Worm (Caenorhabditis elegans) whole organism, early embryonic: ENCODE measurements around the gene C39B10.1.

Experiments
- B0310.2 ChIP-seq: sonication (generic microtip); optimal IDR thresholded peaks from 2 replicates; lab custom pipeline; 2016; ENCODE audit warnings: mild to moderate bottlenecking, missing genetic modification characterization, missing compliant biosample characterization
- ama-1 ChIP-seq: fragments of 150-350 bp; optimal IDR thresholded peaks from 2 replicates; lab custom pipeline; 2014
- ceh-13 ChIP-seq: fragments of 200-800 bp; sonication (Bioruptor generic); optimal IDR thresholded peaks from 2 replicates; lab custom pipeline; 2018; ENCODE audit warnings: mild to moderate bottlenecking, missing genetic modification characterization, missing compliant biosample characterization
- ceh-36 ChIP-seq: sonication (generic microtip); optimal IDR thresholded peaks from 2 replicates; lab custom pipeline; 2016; ENCODE audit warnings: missing genetic modification characterization, inconsistent platforms, missing compliant biosample characterization
- ets-7 ChIP-seq: sonication (generic microtip); optimal IDR thresholded peaks from 2 replicates; lab custom pipeline; 2016; ENCODE audit warnings: missing genotype, missing genetic modification characterization, missing compliant biosample characterization
- flt-1 ChIP-seq: fragments of 200-800 bp; sonication (Bioruptor generic); IDR thresholded peaks from 2 replicates; pipeline ENCODE4 v1.3.6; 2022; ENCODE audit warnings: missing genetic modification characterization, missing compliant biosample characterization
- hnd-1 ChIP-seq: sonication (generic microtip); optimal IDR thresholded peaks from 2 replicates; lab custom pipeline; 2016; ENCODE audit warnings: missing genetic modification characterization, missing compliant biosample characterization
- scrt-1 ChIP-seq: fragments of 200-800 bp; sonication (Bioruptor generic); IDR thresholded peaks from 2 replicates; pipeline ENCODE4 v1.3.6; 2022; ENCODE audit warnings: missing genetic modification characterization, missing compliant biosample characterization
- sea-1 ChIP-seq: fragments of 200-800 bp; sonication (Bioruptor generic); conservative IDR thresholded peaks from 2 replicates; pipeline ENCODE4 v1.3.6; 2022; ENCODE audit warnings: missing genetic modification characterization, missing compliant biosample characterization
- tbx-11 ChIP-seq: fragments of 200-800 bp; sonication (Bioruptor generic); IDR thresholded peaks from 2 replicates; pipeline ENCODE4 v1.3.6; 2022; ENCODE audit warnings: missing genetic modification characterization, missing compliant biosample characterization
- tbx-37 ChIP-seq: fragments of 200-800 bp; sonication (Bioruptor generic); conservative IDR thresholded peaks from 2 replicates; pipeline ENCODE4 v1.3.6; 2022; ENCODE audit warnings: missing genetic modification reagents, missing genetic modification characterization, missing compliant biosample characterization
- tra-4 ChIP-seq: sonication (generic microtip); optimal IDR thresholded peaks from 2 replicates; lab custom pipeline; 2017; ENCODE audit warnings: missing genetic modification characterization, missing compliant biosample characterization

DNA sequence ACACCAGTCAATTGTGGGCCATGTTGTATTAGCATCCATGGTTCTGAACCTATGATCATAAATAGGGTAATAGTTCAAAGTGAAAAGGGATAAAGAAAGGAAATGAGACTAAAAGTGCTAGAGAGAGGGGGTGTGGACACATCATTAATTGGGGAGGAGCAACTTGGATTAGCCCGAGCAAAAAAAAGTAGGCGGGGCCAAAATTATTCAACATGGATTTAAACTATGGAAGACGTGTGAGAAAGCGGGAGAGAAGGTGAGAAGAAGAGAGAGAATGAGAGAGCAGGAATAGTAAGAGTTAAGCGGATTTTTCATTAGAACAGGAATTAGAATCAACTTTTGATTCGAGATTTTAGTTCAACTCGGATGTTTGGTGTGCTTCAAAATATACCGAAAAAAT is at the start of gene C39B10.1:
- TF ChIP-seq flt-1 (GFP tag; lab: Robert Waterston, UW) (no peak), B0310.2 (tag; lab: Kevin White, UChicago) (no peak), tbx-37 (no peak), ama-1 (lab: Kevin White, UChicago) (no peak), ceh-36 (tag; lab: Kevin White, UChicago) (no peak), tra-4 (tag; lab: Kevin White, UChicago) (no peak), tbx-11 (GFP tag; lab: Robert Waterston, UW) (no peak), ets-7 (tag; lab: Kevin White, UChicago) (no peak), hnd-1 (tag; lab: Kevin White, UChicago) (no peak), ceh-13 (GFP tag; lab: Kevin White, UChicago) (no peak), scrt-1 (no peak), sea-1 (GFP tag; lab: Robert Waterston, UW) (no peak)
